Fruit fly (Drosophila melanogaster): ENCODE results near the gene Nrg.

Gene Nrg

DNA sequence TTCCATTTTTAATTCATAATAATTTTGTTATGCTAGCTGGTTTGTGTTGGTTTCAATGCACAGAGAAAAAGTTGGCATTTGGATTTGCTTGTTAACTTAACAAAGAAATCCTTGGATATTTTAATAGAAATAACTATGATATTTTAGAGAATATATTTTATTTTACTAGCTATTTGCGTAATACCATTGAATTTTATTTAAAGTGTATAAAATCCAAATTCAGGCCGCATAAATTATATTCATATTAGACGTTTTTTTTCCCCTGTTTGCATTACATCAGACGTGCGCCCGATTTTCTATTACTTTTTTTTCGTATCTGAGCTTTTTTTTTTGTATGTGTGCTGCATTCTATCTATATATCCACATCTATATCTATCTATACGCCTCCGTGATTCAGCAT is 17.6 kb downstream of the Nrg start (continued):
- TF ChIP-seq hb (GFP tag; IDR thresholded peaks at IDR 0.05; ENCODE audit: partially characterized antibody) = no peak
- no peak for TF ChIP-seq HmgD (GFP tag; optimal IDR thresholded peaks at IDR 0.05)
- TF ChIP-seq Bdp1 (GFP tag; optimal IDR thresholded peaks at IDR 0.05) = no peak
- no peak for TF ChIP-seq tin (GFP tag; optimal IDR thresholded peaks at IDR 0.05)
- peak; percentile 33 for TF ChIP-seq CG13424 (tag; optimal IDR thresholded peaks at IDR 0.05)
- TF ChIP-seq Doc2 (GFP tag; IDR thresholded peaks at IDR 0.05) = no peak
- TF ChIP-seq CG10209 (GFP tag; optimal IDR thresholded peaks at IDR 0.05) = no peak
- no peak for TF ChIP-seq crp (GFP tag; optimal IDR thresholded peaks at IDR 0.05)
- no peak for TF ChIP-seq E2f1 (GFP tag; IDR thresholded peaks at IDR 0.05)
- TF ChIP-seq CG13296 (GFP tag; optimal IDR thresholded peaks at IDR 0.05) = no peak
- TF ChIP-seq CG11093 (GFP tag; IDR thresholded peaks at IDR 0.05) = no peak
- no peak for TF ChIP-seq CrebB (tag; optimal IDR thresholded peaks at IDR 0.05)
- no peak for TF ChIP-seq Doc3 (GFP tag; IDR thresholded peaks at IDR 0.05; ENCODE audit: partially characterized antibody)
- TF ChIP-seq CG5245 (GFP tag; optimal IDR thresholded peaks at IDR 0.05) = no peak
- TF ChIP-seq CG7963 (GFP tag; IDR thresholded peaks at IDR 0.05; ENCODE audit: partially characterized antibody) = no peak
- no peak for TF ChIP-seq cato (GFP tag; optimal IDR thresholded peaks at IDR 0.05; ENCODE audit: borderline replicate concordance)
- no peak for TF ChIP-seq Dref (GFP tag; IDR thresholded peaks at IDR 0.05)
- no peak for TF ChIP-seq peb (GFP tag; IDR thresholded peaks at IDR 0.05)
- TF ChIP-seq ash1 (GFP tag; optimal IDR thresholded peaks at IDR 0.05) = no peak
- TF ChIP-seq gsb (GFP tag; IDR thresholded peaks at IDR 0.05) = no peak
- TF ChIP-seq Hmr (GFP tag; optimal IDR thresholded peaks at IDR 0.05) = no peak
- TF ChIP-seq en (GFP tag; optimal IDR thresholded peaks at IDR 0.05) = no peak
- no peak for TF ChIP-seq zf30C (GFP tag; optimal IDR thresholded peaks at IDR 0.05)
- no peak for TF ChIP-seq ftz-f1 (GFP tag; optimal IDR thresholded peaks at IDR 0.05)
- TF ChIP-seq CG3407 (GFP tag; optimal IDR thresholded peaks at IDR 0.05) = no peak
- TF ChIP-seq ci (GFP tag; IDR thresholded peaks at IDR 0.05) = 0 out of 3 replicates have a peak, but pooled peaks have one; percentile 17
- TF ChIP-seq gce (GFP tag; IDR thresholded peaks at IDR 0.05) = no peak
- no peak for TF ChIP-seq twi (tag; optimal IDR thresholded peaks at IDR 0.05)
- TF ChIP-seq gem (tag; optimal IDR thresholded peaks at IDR 0.05) = peak; percentile 64
- peak; percentile 47; the same call in 1 of the 2 replicates for TF ChIP-seq CG31441 (GFP tag; IDR thresholded peaks at IDR 0.05)
- no peak for TF ChIP-seq CG16813 (GFP tag; IDR thresholded peaks at IDR 0.05; ENCODE audit: partially characterized antibody)
- TF ChIP-seq sima (GFP tag; optimal IDR thresholded peaks at IDR 0.05) = no peak
- TF ChIP-seq Six4 (GFP tag; optimal IDR thresholded peaks at IDR 0.05) = no peak
- peak in 1 of 2 experiments; percentile 21 for TF ChIP-seq Pdp1 (GFP tag; optimal IDR thresholded peaks at IDR 0.05)
- TF ChIP-seq Tbp (GFP tag; optimal IDR thresholded peaks at IDR 0.05) = no peak
- TF ChIP-seq CG4854 (GFP tag; optimal IDR thresholded peaks at IDR 0.05) = no peak
- no peak for TF ChIP-seq zfh2 (GFP tag; optimal IDR thresholded peaks at IDR 0.05)
- TF ChIP-seq CG10979 (tag; optimal IDR thresholded peaks at IDR 0.05) = no peak
- TF ChIP-seq CG18262 (tag; optimal IDR thresholded peaks at IDR 0.05) = peak; percentile 26
- no peak for TF ChIP-seq jumu (GFP tag; optimal IDR thresholded peaks at IDR 0.05)
- no peak for TF ChIP-seq nom (GFP tag; optimal IDR thresholded peaks at IDR 0.05)
- peak; percentile 32; the same call in 1 of the 2 replicates for TF ChIP-seq wor (GFP tag; IDR thresholded peaks at IDR 0.05)
- no peak for TF ChIP-seq CG8388 (GFP tag; optimal IDR thresholded peaks at IDR 0.05)
- TF ChIP-seq NFAT (GFP tag; IDR thresholded peaks at IDR 0.05) = no peak
- TF ChIP-seq emc (GFP tag; optimal IDR thresholded peaks at IDR 0.05) = no peak
- TF ChIP-seq wek (GFP tag; optimal IDR thresholded peaks at IDR 0.05) = no peak
- peak; percentile 45; the same call in 2 of the 3 replicates for TF ChIP-seq CG17361 (GFP tag; IDR thresholded peaks at IDR 0.05)
- TF ChIP-seq pum (GFP tag; optimal IDR thresholded peaks at IDR 0.05) = no peak
- peak; percentile 6 for TF ChIP-seq D19A (tag; optimal IDR thresholded peaks at IDR 0.05)
- TF ChIP-seq CG13775 (GFP tag; optimal IDR thresholded peaks at IDR 0.05) = no peak
- TF ChIP-seq row (GFP tag; IDR thresholded peaks at IDR 0.05) = peak; percentile 39; the same call in 2 of the 3 replicates
